Worm (Caenorhabditis elegans) whole organism, L1 larva: ENCODE results near the gene srd-8.

Source experiments
- C04F5.9 ChIP-seq: sonication (generic microtip); optimal IDR thresholded peaks from 2 replicates; lab custom pipeline; 2016; ENCODE audit warnings: missing genetic modification characterization, missing compliant biosample characterization
- C16A3.4 ChIP-seq: fragments of 150-350 bp; optimal IDR thresholded peaks from 2 replicates; lab custom pipeline; 2014; ENCODE audit warnings: missing biosample characterization, missing genetic modification characterization
- C34B4.2 ChIP-seq: sonication (generic microtip); optimal IDR thresholded peaks from 2 replicates; lab custom pipeline; 2017; ENCODE audit warnings: mild to moderate bottlenecking, missing genetic modification characterization, missing compliant biosample characterization
- Y116A8C.19 ChIP-seq: sonication (generic microtip); optimal IDR thresholded peaks from 2 replicates; lab custom pipeline; 2016; ENCODE audit warnings: missing compliant biosample characterization, missing genetic modification characterization, borderline replicate concordance
- alr-1 ChIP-seq: fragments of 200-800 bp; sonication (Bioruptor generic); optimal IDR thresholded peaks from 2 replicates; lab custom pipeline; 2018; ENCODE audit warnings: borderline replicate concordance, mild to moderate bottlenecking, missing genetic modification characterization, missing compliant biosample characterization
- ama-1 ChIP-seq: fragments of 150-350 bp; optimal IDR thresholded peaks from 2 replicates; lab custom pipeline; 2014
- ceh-63 ChIP-seq: fragments of 200-800 bp; sonication (Bioruptor generic); optimal IDR thresholded peaks from 2 replicates; lab custom pipeline; 2018; ENCODE audit warnings: mild to moderate bottlenecking, missing genetic modification characterization, missing compliant biosample characterization
- ceh-82 ChIP-seq, 3 experiments: fragments of 150-350 bp in 1 of 3; sonication (generic microtip) in 2 of 3; optimal IDR thresholded peaks; 2 replicates each; lab custom pipeline; 2014 to 2017; ENCODE audit warnings: missing biosample characterization in 3 of 3, missing genetic modification characterization in 3 of 3
- ceh-88 ChIP-seq: fragments of 200-800 bp; sonication (Bioruptor generic); IDR thresholded peaks from 2 replicates; pipeline ENCODE4 v1.3.6; 2022; ENCODE audit warnings: missing genetic modification characterization, missing compliant biosample characterization
- ceh-90 ChIP-seq: sonication (generic microtip); optimal IDR thresholded peaks from 2 replicates; lab custom pipeline; 2016; ENCODE audit warnings: missing genetic modification characterization, missing compliant biosample characterization
- dpl-1 ChIP-seq, 3 experiments: fragments of 150-350 bp in 2 of 3; sonication (generic microtip) in 1 of 3; optimal IDR thresholded peaks; 2 replicates each; lab custom pipeline; 2014 to 2017; ENCODE audit warnings: missing biosample characterization in 3 of 3, missing genetic modification characterization in 3 of 3, missing genetic modification reagents in 3 of 3
- dsc-1 ChIP-seq: sonication (generic microtip); optimal IDR thresholded peaks from 2 replicates; lab custom pipeline; 2016; ENCODE audit warnings: mild to moderate bottlenecking, missing genetic modification characterization, missing compliant biosample characterization
- efl-1 ChIP-seq, 4 experiments: fragments of 150-350 bp; optimal IDR thresholded peaks in 3 of 4; peaks in 1 of 4; 1 replicate in 1 of 4; 2 replicates in 3 of 4; lab custom pipeline; 2014; ENCODE audit warnings: missing biosample characterization in 2 of 4, missing genetic modification characterization in 2 of 4, missing genetic modification reagents in 2 of 4
- elt-2 ChIP-seq: sonication (generic microtip); optimal IDR thresholded peaks from 2 replicates; lab custom pipeline; 2016; ENCODE audit warnings: missing genetic modification characterization, mild to moderate bottlenecking, inconsistent platforms, missing compliant biosample characterization, missing genetic modification reagents
- elt-3 ChIP-seq, 6 experiments: fragments of 150-350 bp in 1 of 6; sonication (generic microtip); optimal IDR thresholded peaks; 2 replicates each; lab custom pipeline; 2017 to 2018; ENCODE audit warnings: missing biosample characterization in 6 of 6, missing genetic modification characterization in 6 of 6, inconsistent platforms in 1 of 6
- fkh-10 ChIP-seq: sonication (generic microtip); optimal IDR thresholded peaks from 2 replicates; lab custom pipeline; 2017; ENCODE audit warnings: missing biosample characterization, missing genetic modification reagents, missing genetic modification characterization
- fos-1 ChIP-seq: fragments of 150-350 bp; optimal IDR thresholded peaks from 2 replicates; lab custom pipeline; 2014; ENCODE audit warnings: missing biosample characterization, missing genetic modification characterization
- hlh-4 ChIP-seq: sonication (generic microtip); optimal IDR thresholded peaks from 2 replicates; lab custom pipeline; 2016; ENCODE audit warnings: mild to moderate bottlenecking, missing genetic modification characterization, missing compliant biosample characterization
- hpl-2 ChIP-seq: fragments of 150-350 bp; optimal IDR thresholded peaks from 2 replicates; lab custom pipeline; 2014; ENCODE audit warnings: missing biosample characterization, missing genetic modification reagents, missing genetic modification characterization
- irx-1 ChIP-seq: sonication (generic microtip); optimal IDR thresholded peaks from 2 replicates; lab custom pipeline; 2016; ENCODE audit warnings: missing genetic modification characterization, missing compliant biosample characterization
- jun-1 ChIP-seq: fragments of 150-350 bp; optimal IDR thresholded peaks from 2 replicates; lab custom pipeline; 2014; ENCODE audit warnings: missing biosample characterization, missing genetic modification reagents, missing genetic modification characterization
- lin-13 ChIP-seq: fragments of 150-350 bp; optimal IDR thresholded peaks from 2 replicates; lab custom pipeline; 2014; ENCODE audit warnings: missing biosample characterization, missing genetic modification reagents, missing genetic modification characterization
- lin-14 ChIP-seq: fragments of 200-800 bp; sonication (Bioruptor generic); optimal IDR thresholded peaks from 2 replicates; lab custom pipeline; 2018; ENCODE audit warnings: mild to moderate bottlenecking, missing genetic modification characterization, moderate library complexity, missing compliant biosample characterization
- mab-9 ChIP-seq: fragments of 200-800 bp; sonication (Bioruptor generic); IDR thresholded peaks from 2 replicates; pipeline ENCODE4 v1.3.6; 2022; ENCODE audit warnings: missing genetic modification reagents, missing genetic modification characterization, missing compliant biosample characterization
- mep-1 ChIP-seq: fragments of 150-350 bp; optimal IDR thresholded peaks from 2 replicates; lab custom pipeline; 2014; ENCODE audit warnings: missing biosample characterization, missing genetic modification characterization
- nhr-12 ChIP-seq: sonication (generic microtip); optimal IDR thresholded peaks from 2 replicates; lab custom pipeline; 2017; ENCODE audit warnings: missing biosample characterization, missing genetic modification characterization
- nhr-20 ChIP-seq: sonication (generic microtip); optimal IDR thresholded peaks from 2 replicates; lab custom pipeline; 2016; ENCODE audit warnings: mild to moderate bottlenecking, missing genetic modification characterization, missing compliant biosample characterization
- nhr-237 ChIP-seq: fragments of 150-350 bp; optimal IDR thresholded peaks from 2 replicates; lab custom pipeline; 2014; ENCODE audit warnings: missing biosample characterization, missing genetic modification characterization
- nhr-71 ChIP-seq: sonication (generic microtip); optimal IDR thresholded peaks from 2 replicates; lab custom pipeline; 2016; ENCODE audit warnings: mild to moderate bottlenecking, missing genetic modification characterization, moderate library complexity, missing compliant biosample characterization
- nhr-76 ChIP-seq: sonication (generic microtip); optimal IDR thresholded peaks from 2 replicates; lab custom pipeline; 2017; ENCODE audit warnings: missing biosample characterization, missing genetic modification characterization
- nhr-77 ChIP-seq: fragments of 150-350 bp; optimal IDR thresholded peaks from 2 replicates; lab custom pipeline; 2014; ENCODE audit warnings: missing biosample characterization, missing genetic modification characterization
- nhr-84 ChIP-seq: sonication (generic microtip); optimal IDR thresholded peaks from 2 replicates; lab custom pipeline; 2017; ENCODE audit warnings: missing biosample characterization, missing genetic modification characterization
- nhr-85 ChIP-seq: sonication (generic microtip); peaks from one replicate; lab custom pipeline; 2016; ENCODE audit warnings: missing genetic modification characterization, inconsistent platforms, missing compliant biosample characterization
- pax-3 ChIP-seq: fragments of 200-800 bp; sonication (Bioruptor generic); optimal IDR thresholded peaks from 2 replicates; lab custom pipeline; 2018; ENCODE audit warnings: mild to moderate bottlenecking, missing genetic modification characterization, moderate library complexity, missing compliant biosample characterization
- snpc-4 ChIP-seq: fragments of 150-350 bp; optimal IDR thresholded peaks from 2 replicates; lab custom pipeline; 2014; ENCODE audit warnings: missing biosample characterization, missing genetic modification characterization
- snu-23 ChIP-seq: sonication (generic microtip); optimal IDR thresholded peaks from 2 replicates; lab custom pipeline; 2016; ENCODE audit warnings: missing genetic modification characterization, missing compliant biosample characterization
- sptf-1 ChIP-seq: fragments of 150-350 bp; optimal IDR thresholded peaks from 2 replicates; lab custom pipeline; 2014; ENCODE audit warnings: missing biosample characterization, missing genetic modification characterization
- sup-37 ChIP-seq: fragments of 200-800 bp; sonication (Bioruptor generic); optimal IDR thresholded peaks from 2 replicates; lab custom pipeline; 2018; ENCODE audit warnings: mild to moderate bottlenecking, missing genetic modification characterization, missing compliant biosample characterization
- unc-30 ChIP-seq: sonication (generic microtip); optimal IDR thresholded peaks from 2 replicates; lab custom pipeline; 2017; ENCODE audit warnings: missing biosample characterization, missing genetic modification characterization
- unc-62 ChIP-seq: fragments of 150-350 bp; optimal IDR thresholded peaks from 2 replicates; lab custom pipeline; 2014; ENCODE audit warnings: missing biosample characterization, missing genetic modification reagents, missing genetic modification characterization
- unc-98 ChIP-seq: fragments of 200-800 bp; sonication (Bioruptor generic); IDR thresholded peaks from 2 replicates; pipeline ENCODE4 v1.3.6; 2022; ENCODE audit warnings: missing genetic modification characterization, missing compliant biosample characterization
- xbp-1 ChIP-seq: sonication (generic microtip); optimal IDR thresholded peaks from 2 replicates; lab custom pipeline; 2016; ENCODE audit warnings: missing genetic modification characterization, missing compliant biosample characterization

The srd-8 gene

ce11 chrIV:5649073-5649583 lies 3.7 kb upstream of the srd-8 start, which contains the start of gene csn-5 (continued):
- TF ChIP-seq elt-3 (tag; optimal IDR thresholded peaks at IDR 0.05; lab: Kevin White, UChicago) (no peak), unc-98 (no peak), Y116A8C.19 (tag; lab: Kevin White, UChicago) (no peak), fos-1 (tag; lab: Kevin White, UChicago) (no peak), efl-1 (optimal IDR thresholded peaks at IDR 0.05; lab: Kevin White, UChicago) (peak in 1 of 2 experiments; percentile 46), efl-1 (GFP tag; optimal IDR thresholded peaks at IDR 0.05 in 1 of 2; lab: Kevin White, UChicago) (peak; percentile 26 to 27), nhr-20 (tag; lab: Kevin White, UChicago) (peak; percentile 33), ceh-63 (GFP tag; lab: Kevin White, UChicago) (no peak), ceh-90 (tag; lab: Kevin White, UChicago) (no peak), xbp-1 (tag; lab: Kevin White, UChicago) (peak; percentile 18), nhr-76 (tag; lab: Kevin White, UChicago) (no peak), dsc-1 (tag; lab: Kevin White, UChicago) (no peak), snpc-4 (tag; lab: Kevin White, UChicago) (no peak), mep-1 (no peak), nhr-85 (tag; lab: Kevin White, UChicago) (peak; percentile 56), dpl-1 (GFP tag; optimal IDR thresholded peaks at IDR 0.05; lab: Kevin White, UChicago) (peak in 2 of 3 experiments; percentile 18 to 53), jun-1 (tag; lab: Kevin White, UChicago) (no peak), sup-37 (no peak)

ce11 chrIV:5635551-5635950 lies 9.9 kb downstream of the srd-8 start, which contains the start of gene srd-13:
srd-13 (minus strand) TSS chrIV:5635651.
- no peak for TF ChIP-seq ceh-63 (GFP tag; lab: Kevin White, UChicago)
- no peak for TF ChIP-seq ceh-90 (tag; lab: Kevin White, UChicago)
- TF ChIP-seq ceh-82 (tag; optimal IDR thresholded peaks at IDR 0.05; lab: Kevin White, UChicago) = no peak
- TF ChIP-seq elt-2 (tag; lab: Kevin White, UChicago) = no peak
- no peak for TF ChIP-seq ama-1 (lab: Kevin White, UChicago)
- TF ChIP-seq nhr-71 (tag; lab: Kevin White, UChicago) = no peak
- no peak for TF ChIP-seq mab-9
- no peak for TF ChIP-seq hpl-2 (GFP tag; lab: Kevin White, UChicago)
- TF ChIP-seq nhr-12 (tag; lab: Kevin White, UChicago) = no peak

DNA sequence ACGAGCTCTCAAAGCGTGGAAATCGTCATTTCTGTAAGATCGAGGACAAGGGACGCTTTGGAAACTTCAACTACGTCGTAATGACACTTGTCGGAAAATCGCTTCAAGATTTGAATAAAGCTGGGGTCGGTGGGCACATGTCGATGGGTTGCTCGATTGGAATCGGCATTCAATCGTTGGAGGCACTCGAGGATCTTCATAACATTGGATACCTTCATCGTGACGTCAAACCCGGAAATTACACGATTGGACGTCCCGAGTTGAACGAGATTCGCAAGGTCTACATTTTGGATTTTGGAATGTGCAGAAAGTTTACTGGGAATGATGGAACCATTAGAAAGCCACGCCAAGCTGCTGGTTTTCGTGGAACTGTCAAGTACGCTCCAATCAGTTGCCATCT lies 12.9 kb downstream of the srd-8 start:
- TF ChIP-seq C04F5.9 (tag; lab: Kevin White, UChicago) = no peak
- TF ChIP-seq unc-98 = no peak
- TF ChIP-seq ceh-88 (GFP tag; lab: Robert Waterston, UW) = no peak
- no peak for TF ChIP-seq ceh-63 (GFP tag; lab: Kevin White, UChicago)
- TF ChIP-seq C16A3.4 = no peak

DNA sequence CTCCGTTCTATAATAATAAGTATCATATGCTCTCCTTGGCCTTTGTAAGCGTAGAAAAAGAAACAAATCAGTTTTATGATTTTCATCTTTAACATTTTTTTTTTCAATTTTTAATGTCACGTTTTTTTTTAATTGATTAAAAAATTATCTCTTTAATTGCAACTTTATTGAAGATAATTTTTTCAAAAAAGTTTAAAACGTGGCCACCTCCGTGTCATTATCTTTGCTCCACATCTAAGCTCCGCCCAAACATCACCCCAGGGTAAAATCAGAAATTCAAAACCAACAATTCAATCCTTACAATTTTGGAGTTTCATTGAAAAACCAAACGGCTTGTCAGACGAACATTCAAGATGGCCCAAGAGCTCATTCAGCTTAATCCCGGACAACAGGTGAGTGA lies 13.8 kb downstream of the srd-8 start, which contains the start of gene ttbk-8.2:
Gene ttbk-8.2 (plus strand): TSS at position 301 of the 400 bp plus-strand sequence.
- TF ChIP-seq snu-23 (GFP tag; lab: Kevin White, UChicago) (no peak), fkh-10 (GFP tag; lab: Kevin White, UChicago) (no peak), lin-13 (GFP tag; lab: Kevin White, UChicago) (no peak), nhr-237 (tag; lab: Kevin White, UChicago) (no peak), xbp-1 (tag; lab: Kevin White, UChicago) (no peak), unc-30 (tag; lab: Kevin White, UChicago) (no peak), alr-1 (no peak), nhr-77 (no peak), ceh-82 (tag; optimal IDR thresholded peaks at IDR 0.05; lab: Kevin White, UChicago) (no peak), pax-3 (tag; lab: Kevin White, UChicago) (no peak), lin-14 (GFP tag; lab: Kevin White, UChicago) (no peak), C34B4.2 (tag; lab: Kevin White, UChicago) (no peak), unc-62 (no peak), hlh-4 (tag; lab: Kevin White, UChicago) (no peak), sptf-1 (tag; lab: Kevin White, UChicago) (no peak), nhr-84 (tag; lab: Kevin White, UChicago) (no peak), irx-1 (tag; lab: Kevin White, UChicago) (no peak)
